Worm (Caenorhabditis elegans): ENCODE data around the gene fbl-1.

The fbl-1 gene

DNA sequence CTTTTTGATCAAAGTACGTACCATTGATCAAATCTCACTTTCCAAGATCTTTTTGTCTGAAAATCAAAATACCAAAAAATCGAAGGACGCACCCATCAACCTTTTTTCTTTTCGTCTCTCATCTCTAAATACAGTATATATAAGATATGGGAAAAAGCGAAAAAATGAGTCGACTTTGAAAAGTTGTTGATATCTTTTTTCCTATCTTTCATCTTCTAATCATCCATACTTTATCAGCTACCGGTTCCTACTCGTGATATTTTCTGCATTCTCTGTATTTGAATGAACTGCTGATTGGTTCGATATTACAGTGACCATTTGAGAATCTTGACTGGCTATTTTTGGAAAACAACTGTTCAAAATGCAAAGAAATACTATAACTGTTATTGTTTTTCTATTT, 23.8 kb upstream of the fbl-1 start, which contains the start of gene C33A12.19:
C33A12.19 (plus strand) TSS at position 169 of the 400 bp plus-strand sequence.
- TF ChIP-seq unc-130 (GFP tag; optimal IDR thresholded peaks at IDR 0.05) (no peak), Y67H2A.10 (GFP tag; conservative IDR thresholded peaks at IDR 0.05) (no peak), ama-1 (optimal IDR thresholded peaks at IDR 0.05) (peak; percentile 12), ama-1 (GFP tag; optimal IDR thresholded peaks at IDR 0.05) (no peak), aptf-2 (GFP tag; conservative IDR thresholded peaks at IDR 0.05) (no peak), lin-40 (tag; optimal IDR thresholded peaks at IDR 0.05) (peak; percentile 21)

DNA sequence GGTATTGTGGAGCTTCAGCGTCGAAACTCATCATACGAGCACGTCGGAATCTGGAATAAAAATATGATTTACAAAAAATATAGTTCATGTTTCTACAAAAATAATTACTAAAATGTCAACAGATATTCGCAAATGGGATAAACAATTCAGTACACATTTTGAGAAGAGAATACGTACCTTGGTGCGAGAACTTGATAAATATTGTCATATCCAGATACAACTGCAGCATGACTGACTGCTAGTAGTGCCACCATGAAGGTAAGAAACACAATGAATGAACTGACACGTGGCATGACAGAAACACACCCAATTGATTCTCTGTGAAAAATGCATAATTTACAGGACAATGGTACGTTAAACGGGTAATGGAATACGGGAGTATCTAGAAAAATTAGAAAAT, 22.0 kb upstream of the fbl-1 start, which contains the start of gene nlp-35:
nlp-35 (minus strand) TSS at position 319 of the 400 bp plus-strand sequence.
- TF ChIP-seq B0035.1 (tag; optimal IDR thresholded peaks at IDR 0.05) (no peak), rcor-1 (GFP tag; IDR thresholded peaks at IDR 0.05) (no peak), sdz-38 (tag; optimal IDR thresholded peaks at IDR 0.05) (no peak), ztf-26 (tag; optimal IDR thresholded peaks at IDR 0.05) (peak; percentile 40)

DNA sequence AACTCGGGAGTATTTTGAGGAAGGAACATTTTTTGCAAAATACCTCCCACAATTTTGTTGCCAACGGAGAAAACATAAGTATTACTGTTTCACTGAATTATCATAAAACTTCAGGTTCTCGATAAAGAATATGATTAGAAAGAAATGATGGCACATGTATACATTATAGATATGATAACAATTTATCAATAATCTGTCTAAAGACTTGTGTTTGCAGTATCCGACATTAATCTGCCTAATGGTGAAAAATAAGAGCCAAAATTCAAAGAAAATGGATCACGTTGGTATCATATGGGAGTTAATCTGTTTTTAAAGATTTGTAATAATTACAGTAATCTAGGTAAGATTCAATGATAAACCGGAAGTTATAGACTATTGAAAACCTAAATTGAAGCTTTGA, 20.0 kb upstream of the fbl-1 start:
- TF ChIP-seq hmg-1.2 (GFP tag; IDR thresholded peaks at IDR 0.05): no peak
- no peak for TF ChIP-seq ztf-3 (GFP tag; optimal IDR thresholded peaks at IDR 0.05)
- TF ChIP-seq ztf-28 (GFP tag; IDR thresholded peaks at IDR 0.05): no peak
- TF ChIP-seq cebp-2 (GFP tag; IDR thresholded peaks at IDR 0.05): no peak
- no peak for TF ChIP-seq rcor-1 (GFP tag; IDR thresholded peaks at IDR 0.05)
- no peak for TF ChIP-seq rec-8 (tag; optimal IDR thresholded peaks at IDR 0.05)
- no peak for TF ChIP-seq B0261.1 (tag; optimal IDR thresholded peaks at IDR 0.05)

DNA sequence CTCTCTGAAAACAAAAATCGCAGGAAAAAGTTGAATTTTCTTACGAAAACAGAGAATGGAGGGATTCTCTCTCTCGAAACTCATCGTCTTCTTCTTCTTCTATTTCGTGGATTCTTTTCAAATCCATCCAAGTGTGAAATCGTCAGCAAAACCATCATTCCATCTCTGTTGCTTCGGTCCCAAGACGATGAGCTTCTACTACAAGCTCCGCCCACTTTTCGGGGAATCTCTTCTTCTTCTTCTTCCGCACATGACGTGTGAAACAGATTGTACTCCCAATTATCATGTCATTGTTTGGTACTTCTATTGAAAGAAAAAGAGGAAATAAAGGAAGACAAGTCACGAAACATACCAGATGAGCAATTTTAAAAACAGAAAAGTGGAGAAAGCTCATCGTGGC, 17.5 kb upstream of the fbl-1 start:
- TF ChIP-seq ceh-58 (GFP tag; IDR thresholded peaks at IDR 0.05) (no peak), ama-1 (optimal IDR thresholded peaks at IDR 0.05) (no peak), ama-1 (GFP tag; optimal IDR thresholded peaks at IDR 0.05) (no peak), repo-1 (tag; optimal IDR thresholded peaks at IDR 0.05) (no peak), F23B12.7 (tag; optimal IDR thresholded peaks at IDR 0.05; ENCODE audit: insufficient read depth) (no peak), ceh-79 (tag; optimal IDR thresholded peaks at IDR 0.05) (no peak), B0019.2 (GFP tag; conservative IDR thresholded peaks at IDR 0.05) (no peak), pbrm-1 (GFP tag; IDR thresholded peaks at IDR 0.05) (no peak), Y95B8A.8 (GFP tag; IDR thresholded peaks at IDR 0.05) (no peak), B0261.1 (tag; optimal IDR thresholded peaks at IDR 0.05) (no peak), pha-4 (tag; optimal IDR thresholded peaks at IDR 0.05) (no peak), lir-1 (GFP tag; conservative IDR thresholded peaks at IDR 0.05) (no peak), ztf-6 (GFP tag; IDR thresholded peaks at IDR 0.05) (no peak)

DNA sequence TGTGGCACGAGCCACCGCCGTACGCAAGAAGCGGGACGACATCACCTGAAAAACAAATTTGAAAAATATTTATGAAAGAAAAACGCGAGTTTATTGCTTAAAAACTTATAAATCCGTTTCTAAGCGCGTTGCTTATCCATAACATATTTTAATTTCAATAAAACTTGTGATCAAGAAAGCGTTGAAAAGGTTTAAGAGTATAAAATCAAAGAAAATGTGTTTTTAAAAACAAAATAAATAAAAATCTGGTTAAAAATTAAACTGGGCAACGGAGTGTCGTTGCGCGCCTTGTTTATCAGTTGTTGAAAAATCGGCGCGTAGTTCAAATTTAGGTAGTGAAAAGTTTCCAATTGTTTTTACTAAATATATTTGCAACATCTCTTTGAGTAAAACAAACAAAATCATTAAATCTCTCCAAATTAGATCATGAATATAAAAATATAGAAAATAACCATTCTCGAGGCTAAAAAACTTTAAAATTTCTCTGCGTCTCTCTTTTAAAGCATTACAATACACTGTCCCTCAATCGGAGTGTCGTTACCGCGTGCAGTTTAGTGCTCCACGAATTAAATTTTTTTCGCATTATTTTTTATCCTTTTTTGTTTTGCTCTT, 15.7 kb upstream of the fbl-1 start, which contains the start of gene ndua-5:
ndua-5 (minus strand) TSS at position 51 of the 612 bp plus-strand sequence.
- TF ChIP-seq Y56A3A.18 (GFP tag; IDR thresholded peaks at IDR 0.05) (no peak), attf-3 (GFP tag; conservative IDR thresholded peaks at IDR 0.05) (peak; percentile 93), efl-1 (GFP tag; optimal IDR thresholded peaks at IDR 0.05) (peak; percentile 56), lin-54 (GFP tag; optimal IDR thresholded peaks at IDR 0.05) (peak; percentile 80), bed-1 (GFP tag; IDR thresholded peaks at IDR 0.05) (no peak), zim-3 (tag; optimal IDR thresholded peaks at IDR 0.05) (no peak), dpl-1 (GFP tag; optimal IDR thresholded peaks at IDR 0.05) (peak; percentile 53), cebp-2 (GFP tag; IDR thresholded peaks at IDR 0.05) (no peak), B0336.3 (GFP tag; IDR thresholded peaks at IDR 0.05) (no peak), aptf-2 (GFP tag; conservative IDR thresholded peaks at IDR 0.05) (no peak), madf-10 (tag; optimal IDR thresholded peaks at IDR 0.05) (no peak), lin-35 (GFP tag; optimal IDR thresholded peaks at IDR 0.05) (peak in 1 of 3 experiments; percentile 61), egl-18 (GFP tag; IDR thresholded peaks at IDR 0.05) (no peak), hmg-1.2 (GFP tag; IDR thresholded peaks at IDR 0.05) (peak; percentile 81), snpc-4 (GFP tag; optimal IDR thresholded peaks at IDR 0.05) (no peak), snpc-4 (tag; optimal IDR thresholded peaks at IDR 0.05) (peak in 2 of 4 experiments; percentile 10 to 62), athp-1 (tag; optimal IDR thresholded peaks at IDR 0.05) (no peak), C17E4.6 (GFP tag; IDR thresholded peaks at IDR 0.05) (no peak), egrh-3 (GFP tag; IDR thresholded peaks at IDR 0.05) (no peak)
